Fruit fly (Drosophila melanogaster): ENCODE results near the gene CG42714.

Gene CG42714

DNA sequence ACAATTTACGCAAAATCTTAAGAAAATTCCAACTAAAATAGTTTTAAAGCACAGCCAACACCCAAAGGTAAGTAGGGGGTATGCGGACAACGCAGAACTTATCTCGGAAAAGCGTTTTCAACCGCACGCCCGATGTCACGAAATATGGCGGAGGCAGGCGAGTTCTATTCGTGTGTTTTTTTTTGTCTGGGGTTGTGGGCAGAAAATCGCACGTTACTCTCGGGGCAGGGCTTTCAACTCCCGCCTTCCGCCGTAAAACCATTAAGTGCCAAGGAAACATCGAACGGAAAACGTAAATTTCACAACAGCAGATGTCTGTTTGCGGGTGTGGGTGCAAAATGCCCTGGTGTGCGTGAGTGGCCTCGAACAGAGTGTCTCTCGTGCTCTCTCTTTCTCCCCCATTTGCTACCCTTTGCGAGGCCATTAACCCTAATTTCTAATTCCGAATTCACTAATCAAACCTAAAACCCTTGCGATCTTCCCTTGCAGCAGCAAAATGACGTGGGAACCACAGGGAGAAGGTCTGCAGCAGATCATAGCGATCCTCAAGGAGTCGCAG is 40.2 kb downstream of the CG42714 start (continued):
- no peak for TF ChIP-seq Fer2 (tag; optimal IDR thresholded peaks at IDR 0.05)
- TF ChIP-seq otp (GFP tag; IDR thresholded peaks at IDR 0.05): no peak
- TF ChIP-seq Max (GFP tag; optimal IDR thresholded peaks at IDR 0.05): no peak
- peak; percentile 95 for TF ChIP-seq ftz-f1 (GFP tag; optimal IDR thresholded peaks at IDR 0.05)
- TF ChIP-seq lab (GFP tag; optimal IDR thresholded peaks at IDR 0.05): no peak
- no peak for TF ChIP-seq CrebB (tag; optimal IDR thresholded peaks at IDR 0.05)
- 0 out of 2 replicates have a peak, but pooled peaks have one; percentile 28 for TF ChIP-seq CG10321 (GFP tag; IDR thresholded peaks at IDR 0.05)
- TF ChIP-seq CG14710 (tag; optimal IDR thresholded peaks at IDR 0.05): no peak
- TF ChIP-seq CG12236 (GFP tag; optimal IDR thresholded peaks at IDR 0.05): no peak
- TF ChIP-seq wor (GFP tag; IDR thresholded peaks at IDR 0.05): no peak
- TF ChIP-seq Abd-B (GFP tag; optimal IDR thresholded peaks at IDR 0.05): no peak
- no peak for TF ChIP-seq ash1 (GFP tag; optimal IDR thresholded peaks at IDR 0.05)
- peak; percentile 51 for TF ChIP-seq Sin3A (optimal IDR thresholded peaks at IDR 0.05)
- no peak for TF ChIP-seq Stat92E (GFP tag; optimal IDR thresholded peaks at IDR 0.05)
- TF ChIP-seq CG7372 (GFP tag; IDR thresholded peaks at IDR 0.05): no peak
- no peak for TF ChIP-seq bab2 (GFP tag; optimal IDR thresholded peaks at IDR 0.05)
- no peak for TF ChIP-seq CG2678 (tag; optimal IDR thresholded peaks at IDR 0.05)
- TF ChIP-seq p53 (GFP tag; optimal IDR thresholded peaks at IDR 0.05): no peak

DNA sequence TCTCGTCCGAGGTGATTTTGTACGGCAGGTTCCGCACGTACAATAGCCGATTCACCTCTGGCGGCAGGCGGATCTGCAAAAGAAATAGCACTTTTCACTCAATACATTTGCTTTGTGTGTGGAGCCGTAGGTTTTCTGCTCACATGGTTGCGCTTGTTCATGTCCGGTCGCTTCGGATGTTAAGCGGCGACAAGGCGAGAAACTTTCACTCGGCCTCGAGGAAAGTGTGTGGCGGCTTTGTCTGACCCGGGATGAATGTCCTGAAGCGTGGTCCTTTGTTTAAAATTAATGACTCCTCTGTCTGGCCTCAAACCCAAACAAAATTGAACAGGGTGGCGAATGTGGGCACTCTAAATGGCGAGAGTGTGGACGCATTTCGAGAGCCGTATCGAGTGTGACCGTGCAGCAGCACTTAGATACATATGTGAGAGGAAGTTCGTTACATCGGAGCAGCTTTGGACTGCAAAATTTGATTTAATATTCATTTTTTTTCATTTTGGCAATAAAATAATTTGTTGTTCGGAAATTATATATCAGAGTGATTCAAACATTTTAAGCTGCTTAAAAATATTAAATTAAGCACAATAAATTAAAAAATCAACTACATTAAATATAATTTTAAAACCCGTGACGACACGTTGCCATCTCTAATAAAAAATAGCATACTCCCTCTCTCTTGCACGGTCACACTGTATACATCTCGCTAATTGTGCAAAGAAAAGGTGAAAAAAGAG is 40.9 kb downstream of the CG42714 start, which contains the start of the genes Sf3b6 and Tnpo:
Sf3b6 (minus strand) TSS at position 358 of the 734 bp plus-strand sequence.
Tnpo (plus strand) TSS at position 659 of the 734 bp plus-strand sequence.
- peak; percentile 93 for TF ChIP-seq nmo (GFP tag; optimal IDR thresholded peaks at IDR 0.05)
- TF ChIP-seq p53 (GFP tag; optimal IDR thresholded peaks at IDR 0.05): peak; percentile 35
- TF ChIP-seq pnt (GFP tag; optimal IDR thresholded peaks at IDR 0.05): peak; percentile 78
- no peak for TF ChIP-seq CG7963 (GFP tag; IDR thresholded peaks at IDR 0.05; ENCODE audit: partially characterized antibody)
- peak; percentile 87 for TF ChIP-seq lilli (GFP tag; optimal IDR thresholded peaks at IDR 0.05)
- no peak for TF ChIP-seq CG4360 (GFP tag; IDR thresholded peaks at IDR 0.05)
- peak; percentile 71 for TF ChIP-seq CG10979 (tag; optimal IDR thresholded peaks at IDR 0.05)
- TF ChIP-seq lab (GFP tag; optimal IDR thresholded peaks at IDR 0.05): no peak
- peak; percentile 56; the same call in 1 of the 2 replicates for TF ChIP-seq chm (GFP tag; IDR thresholded peaks at IDR 0.05)
- no peak for TF ChIP-seq hb (GFP tag; IDR thresholded peaks at IDR 0.05; ENCODE audit: partially characterized antibody)
- no peak for TF ChIP-seq CG14965 (GFP tag; optimal IDR thresholded peaks at IDR 0.05; ENCODE audit: borderline replicate concordance)
- peak; percentile 85 for TF ChIP-seq Meics (GFP tag; optimal IDR thresholded peaks at IDR 0.05)
- peak; percentile 54 for TF ChIP-seq CG2202 (tag; optimal IDR thresholded peaks at IDR 0.05)
- TF ChIP-seq CG18011 (GFP tag; optimal IDR thresholded peaks at IDR 0.05): peak; percentile 68
- TF ChIP-seq CG6254 (GFP tag; optimal IDR thresholded peaks at IDR 0.05): peak; percentile 48
- TF ChIP-seq oc (tag; optimal IDR thresholded peaks at IDR 0.05): no peak
- TF ChIP-seq Elba2 (GFP tag; optimal IDR thresholded peaks at IDR 0.05): peak; percentile 72
- TF ChIP-seq NK7.1 (GFP tag; optimal IDR thresholded peaks at IDR 0.05): peak; percentile 48
- no peak; the same call in 2 of the 3 replicates for TF ChIP-seq zen2 (GFP tag; IDR thresholded peaks at IDR 0.05; ENCODE audit: partially characterized antibody)
- TF ChIP-seq CG3281 (GFP tag; optimal IDR thresholded peaks at IDR 0.05): no peak
- peak; percentile 56 for TF ChIP-seq org-1 (GFP tag; optimal IDR thresholded peaks at IDR 0.05)
- TF ChIP-seq ci (GFP tag; IDR thresholded peaks at IDR 0.05): peak; percentile 73; the same call in 2 of the 3 replicates
- peak; percentile 24; the same call in 1 of the 2 replicates for TF ChIP-seq Poxn (GFP tag; IDR thresholded peaks at IDR 0.05)
- TF ChIP-seq Ada2b (GFP tag; IDR thresholded peaks at IDR 0.05): peak; percentile 70
- peak; percentile 79 for TF ChIP-seq zfh2 (GFP tag; optimal IDR thresholded peaks at IDR 0.05)
- TF ChIP-seq ranshi (GFP tag; IDR thresholded peaks at IDR 0.05): peak; percentile 89; the same call in 1 of the 2 replicates
- TF ChIP-seq pum (GFP tag; optimal IDR thresholded peaks at IDR 0.05): peak; percentile 78
- TF ChIP-seq CG43689 (GFP tag; IDR thresholded peaks at IDR 0.05): 0 out of 2 replicates have a peak, but pooled peaks have one; percentile 12
- TF ChIP-seq CG12769 (tag; optimal IDR thresholded peaks at IDR 0.05): no peak
- TF ChIP-seq lov (optimal IDR thresholded peaks at IDR 0.05): no peak
- TF ChIP-seq lov (GFP tag; IDR thresholded peaks at IDR 0.05): peak; percentile 56; the same call in 1 of the 3 replicates
- peak; percentile 82 for TF ChIP-seq ttk (GFP tag; IDR thresholded peaks at IDR 0.05)
